Fruit fly (Drosophila melanogaster): ENCODE data around the gene Trmt112.

Trmt112 gene

DNA sequence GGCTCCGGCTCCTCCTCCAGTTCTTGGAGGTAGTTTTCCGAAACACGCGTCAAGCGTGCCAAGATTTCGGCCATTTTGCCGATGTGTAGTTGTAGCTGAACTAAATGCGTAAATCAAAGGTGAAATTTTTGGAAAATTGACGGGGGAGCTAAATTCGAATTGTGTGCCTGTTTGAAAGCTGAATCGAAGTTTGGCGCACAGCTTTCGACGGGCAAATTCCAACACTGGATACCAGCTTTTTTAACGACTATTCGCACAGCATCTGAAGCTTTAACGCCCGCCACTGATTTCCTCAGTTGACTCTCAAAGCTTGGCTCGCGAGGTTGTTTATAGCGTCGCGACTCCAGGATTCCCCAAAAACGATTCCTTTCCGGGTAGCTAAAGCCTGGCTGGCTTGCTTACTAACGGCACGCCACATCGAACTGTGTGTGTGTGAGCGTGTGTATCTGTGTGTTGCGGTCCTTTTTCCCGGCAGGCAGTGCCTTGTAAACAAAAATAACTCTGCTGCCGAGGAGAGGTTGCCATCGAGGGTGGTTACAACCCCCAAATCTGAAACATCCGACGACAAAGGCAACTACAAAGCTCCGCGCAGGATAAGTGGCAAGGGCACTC is 6.6 kb downstream of the Trmt112 start, which contains the start of the genes CG10510 and CG10508 (continued):
- TF ChIP-seq Aef1 (GFP tag; IDR thresholded peaks at IDR 0.05) (no peak), dm (GFP tag; optimal IDR thresholded peaks at IDR 0.05) (no peak), CG34422 (GFP tag; IDR thresholded peaks at IDR 0.05) (peak; percentile 63; the same call in 1 of the 3 replicates), CG6813 (GFP tag; optimal IDR thresholded peaks at IDR 0.05) (no peak), Adf1 (GFP tag; IDR thresholded peaks at IDR 0.05) (peak; percentile 29; the same call in 1 of the 2 replicates), ranshi (GFP tag; IDR thresholded peaks at IDR 0.05) (no peak), CG2202 (tag; optimal IDR thresholded peaks at IDR 0.05) (no peak), CG11247 (GFP tag; IDR thresholded peaks at IDR 0.05) (no peak), tx (GFP tag; optimal IDR thresholded peaks at IDR 0.05) (no peak), fd3F (GFP tag; optimal IDR thresholded peaks at IDR 0.05) (no peak), tna (GFP tag; IDR thresholded peaks at IDR 0.05; ENCODE audit: partially characterized antibody) (no peak), lab (GFP tag; optimal IDR thresholded peaks at IDR 0.05) (peak; percentile 43), BEAF-32 (GFP tag; optimal IDR thresholded peaks at IDR 0.05) (no peak), sens-2 (GFP tag; IDR thresholded peaks at IDR 0.05) (no peak), CG5180 (GFP tag; optimal IDR thresholded peaks at IDR 0.05) (peak; percentile 34), Abd-B (GFP tag; optimal IDR thresholded peaks at IDR 0.05) (no peak), Fer2 (tag; optimal IDR thresholded peaks at IDR 0.05) (no peak), esg (GFP tag; conservative IDR thresholded peaks at IDR 0.05) (no peak), CG6791 (GFP tag; IDR thresholded peaks at IDR 0.05; ENCODE audit: partially characterized antibody) (no peak), ato (GFP tag; IDR thresholded peaks at IDR 0.05; ENCODE audit: partially characterized antibody) (no peak), CG7987 (GFP tag; optimal IDR thresholded peaks at IDR 0.05) (no peak), HmgZ (tag; optimal IDR thresholded peaks at IDR 0.05) (no peak), CG13894 (tag; optimal IDR thresholded peaks at IDR 0.05) (peak; percentile 55), CG11504 (tag; optimal IDR thresholded peaks at IDR 0.05) (peak; percentile 30), MESR4 (GFP tag; optimal IDR thresholded peaks at IDR 0.05) (no peak), Pdp1 (GFP tag; optimal IDR thresholded peaks at IDR 0.05) (no peak), CG15479 (GFP tag; optimal IDR thresholded peaks at IDR 0.05) (no peak), ash1 (GFP tag; optimal IDR thresholded peaks at IDR 0.05) (no peak), unc-4 (GFP tag; IDR thresholded peaks at IDR 0.05; ENCODE audit: partially characterized antibody) (peak; percentile 44; the same call in 1 of the 2 replicates), Dbx (GFP tag; IDR thresholded peaks at IDR 0.05) (peak; percentile 7; the same call in 1 of the 3 replicates), CG12071 (GFP tag; optimal IDR thresholded peaks at IDR 0.05) (peak; percentile 10), grn (GFP tag; optimal IDR thresholded peaks at IDR 0.05) (no peak), chinmo (GFP tag; IDR thresholded peaks at IDR 0.05; ENCODE audit: partially characterized antibody) (0 out of 4 replicates have a peak, but pooled peaks have one; percentile 5), sens (GFP tag) (no peak), CG14710 (tag; optimal IDR thresholded peaks at IDR 0.05) (no peak), CG16779 (GFP tag; IDR thresholded peaks at IDR 0.05) (peak; percentile 89), nerfin-1 (tag; optimal IDR thresholded peaks at IDR 0.05) (peak; percentile 95), salm (tag; optimal IDR thresholded peaks at IDR 0.05) (no peak), Med (GFP tag) (peak; percentile 80), row (GFP tag; IDR thresholded peaks at IDR 0.05) (no peak), caup (GFP tag; optimal IDR thresholded peaks at IDR 0.05; ENCODE audit: severe bottlenecking) (peak; percentile 21), vfl (GFP tag; optimal IDR thresholded peaks at IDR 0.05) (no peak), tll (GFP tag; optimal IDR thresholded peaks at IDR 0.05) (no peak), Hmr (GFP tag; optimal IDR thresholded peaks at IDR 0.05) (peak; percentile 33), C15 (GFP tag; IDR thresholded peaks at IDR 0.05) (no peak), CG10366 (GFP tag; IDR thresholded peaks at IDR 0.05) (no peak), pzg (GFP tag; optimal IDR thresholded peaks at IDR 0.05) (peak; percentile 36), gro (GFP tag; optimal IDR thresholded peaks at IDR 0.05) (peak; percentile 16)
